Fruit fly (Drosophila melanogaster): ENCODE results near the gene dome.

DNA sequence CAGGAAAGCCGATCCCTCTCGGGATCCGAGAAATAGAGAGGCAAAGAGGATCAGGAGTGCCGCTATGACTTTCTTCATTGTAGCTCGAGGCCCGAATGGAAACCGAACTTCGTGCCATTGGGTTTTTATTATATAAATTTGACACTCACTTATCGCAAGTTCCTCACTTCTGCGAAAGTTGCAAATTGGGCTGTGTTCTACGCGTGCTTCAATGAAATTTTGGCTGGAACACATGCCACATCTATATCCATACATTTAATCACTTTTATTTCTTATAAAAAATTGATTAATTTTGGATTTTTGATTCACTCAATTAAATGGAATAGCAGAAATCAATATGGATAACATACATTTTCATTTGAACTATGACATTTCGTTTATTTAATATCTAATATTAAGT is 5.5 kb upstream of the dome start, which contains the start of gene CG14227:
- TF ChIP-seq fkh (GFP tag; optimal IDR thresholded peaks at IDR 0.05) = no peak
- TF ChIP-seq eg (GFP tag; IDR thresholded peaks at IDR 0.05) = no peak
